Fruit fly (Drosophila melanogaster) whole organism, embryonic: ENCODE measurements around the gene Pep.

ENCODE experiments used
- Adf1 ChIP-seq: fragments of 200-800 bp; sonication (Bioruptor generic); IDR thresholded peaks from 2 replicates; pipeline ENCODE4 v1.3.6; 2022; ENCODE audit warnings: missing biosample characterization, missing genetic modification characterization
- CG10431 ChIP-seq: fragments of 200-800 bp; sonication (Bioruptor generic); optimal IDR thresholded peaks from 3 replicates; lab custom pipeline; 2018; ENCODE audit warnings: missing biosample characterization, mild to moderate bottlenecking, missing genetic modification characterization
- CG10654 ChIP-seq: fragments of 200-800 bp; sonication (Bioruptor generic); optimal IDR thresholded peaks from 2 replicates; lab custom pipeline; 2016; ENCODE audit warnings: missing biosample characterization, missing genetic modification characterization
- CG10979 ChIP-seq: fragments of 200-800 bp; sonication (Bioruptor generic); optimal IDR thresholded peaks from 2 replicates; lab custom pipeline; 2018; ENCODE audit warnings: missing biosample characterization, mild to moderate bottlenecking, missing genetic modification characterization, moderate library complexity
- CG11093 ChIP-seq: fragments of 200-800 bp; sonication (Bioruptor generic); IDR thresholded peaks from 3 replicates; pipeline ENCODE4 v1.3.6; 2022; ENCODE audit warnings: missing biosample characterization, missing genetic modification characterization
- CG11504 ChIP-seq: fragments of 200-800 bp; sonication (Bioruptor generic); optimal IDR thresholded peaks from 3 replicates; lab custom pipeline; 2019; ENCODE audit warnings: missing biosample characterization, mild to moderate bottlenecking, missing genetic modification characterization, moderate library complexity
- CG15269 ChIP-seq: fragments of 200-800 bp; sonication (Bioruptor generic); optimal IDR thresholded peaks from 2 replicates; lab custom pipeline; 2018; ENCODE audit warnings: missing biosample characterization, mild to moderate bottlenecking, missing genetic modification characterization, moderate library complexity
- CG1529 ChIP-seq: fragments of 200-800 bp; sonication (Bioruptor generic); optimal IDR thresholded peaks from 3 replicates; lab custom pipeline; 2018; ENCODE audit warnings: missing biosample characterization, missing genetic modification characterization
- CG17385 ChIP-seq: fragments of 200-800 bp; sonication (Bioruptor generic); optimal IDR thresholded peaks from 3 replicates; lab custom pipeline; 2018; ENCODE audit warnings: missing biosample characterization, mild to moderate bottlenecking, missing genetic modification characterization
- CG18619 ChIP-seq: fragments of 200-800 bp; sonication (Bioruptor generic); optimal IDR thresholded peaks from 3 replicates; lab custom pipeline; 2017; ENCODE audit warnings: missing biosample characterization, mild to moderate bottlenecking, missing genetic modification characterization
- CG42726 ChIP-seq: fragments of 200-800 bp; sonication (Bioruptor generic); IDR thresholded peaks from 2 replicates; pipeline ENCODE4 v1.3.6; 2022; ENCODE audit warnings: missing biosample characterization, missing genetic modification characterization; ENCODE audit not compliant: partially characterized antibody
- CG5953 ChIP-seq: fragments of 200-800 bp; sonication (Bioruptor generic); IDR thresholded peaks from 2 replicates; pipeline ENCODE4 v1.3.6; 2022; ENCODE audit warnings: missing biosample characterization, missing genetic modification characterization
- CG6175 ChIP-seq: fragments of 200-800 bp; sonication (Bioruptor generic); IDR thresholded peaks from 3 replicates; pipeline ENCODE4 v1.3.6; 2022; ENCODE audit warnings: missing biosample characterization, missing genetic modification characterization
- CG7372 ChIP-seq: fragments of 200-800 bp; sonication (Bioruptor generic); IDR thresholded peaks from 2 replicates; pipeline ENCODE4 v1.3.6; 2022; ENCODE audit warnings: missing biosample characterization, missing genetic modification characterization
- CG8944 ChIP-seq: fragments of 200-800 bp; sonication (Bioruptor generic); optimal IDR thresholded peaks from 3 replicates; lab custom pipeline; 2016; ENCODE audit warnings: missing biosample characterization, missing genetic modification characterization
- CG9727 ChIP-seq: fragments of 200-800 bp; sonication (Bioruptor generic); optimal IDR thresholded peaks from 3 replicates; lab custom pipeline; 2017; ENCODE audit warnings: missing biosample characterization, mild to moderate bottlenecking, missing genetic modification characterization
- CHES-1-like ChIP-seq: fragments of 200-800 bp; sonication (Bioruptor generic); optimal IDR thresholded peaks from 2 replicates; lab custom pipeline; 2016; ENCODE audit warnings: missing biosample characterization, missing genetic modification characterization
- Doc2 ChIP-seq: fragments of 200-800 bp; sonication (Bioruptor generic); IDR thresholded peaks from 2 replicates; pipeline ENCODE4 v1.3.6; 2022; ENCODE audit warnings: missing biosample characterization, missing genetic modification characterization
- E2f2 ChIP-seq: fragments of 200-800 bp; sonication (Bioruptor generic); IDR thresholded peaks from 2 replicates; pipeline ENCODE4 v1.3.6; 2022; ENCODE audit warnings: missing biosample characterization, missing genetic modification characterization
- ERR ChIP-seq: fragments of 200-800 bp; sonication (Bioruptor generic); optimal IDR thresholded peaks from 2 replicates; lab custom pipeline; 2016; ENCODE audit warnings: missing biosample characterization, missing genetic modification characterization
- Gsc ChIP-seq: fragments of 200-800 bp; sonication (Bioruptor generic); IDR thresholded peaks from 2 replicates; pipeline ENCODE4 v1.3.6; 2022; ENCODE audit warnings: missing biosample characterization, missing genetic modification characterization
- HmgZ ChIP-seq: fragments of 200-800 bp; sonication (Bioruptor generic); optimal IDR thresholded peaks from 2 replicates; lab custom pipeline; 2018; ENCODE audit warnings: missing biosample characterization, mild to moderate bottlenecking, missing genetic modification characterization
- Hmr ChIP-seq: fragments of 200-800 bp; sonication (Bioruptor generic); optimal IDR thresholded peaks from 3 replicates; lab custom pipeline; 2017; ENCODE audit warnings: mild to moderate bottlenecking, missing biosample characterization, missing genetic modification reagents, missing genetic modification characterization
- Kr ChIP-seq: fragments of 200-800 bp; sonication (Bioruptor generic); optimal IDR thresholded peaks from 2 replicates; lab custom pipeline; 2017; ENCODE audit warnings: missing biosample characterization, mild to moderate bottlenecking, missing genetic modification characterization
- MTF-1 ChIP-seq: fragments of 200-800 bp; sonication (Bioruptor generic); optimal IDR thresholded peaks from 2 replicates; lab custom pipeline; 2018; ENCODE audit warnings: missing biosample characterization, mild to moderate bottlenecking, missing genetic modification characterization, borderline replicate concordance
- Meics ChIP-seq: fragments of 200-800 bp; sonication (Bioruptor generic); optimal IDR thresholded peaks from 2 replicates; lab custom pipeline; 2017; ENCODE audit warnings: missing biosample characterization, mild to moderate bottlenecking, missing genetic modification characterization
- Opbp ChIP-seq: fragments of 200-800 bp; sonication (Bioruptor generic); IDR thresholded peaks from 3 replicates; pipeline ENCODE4 v1.3.6; 2022; ENCODE audit warnings: missing biosample characterization, missing genetic modification characterization; ENCODE audit not compliant: partially characterized antibody
- Ravus ChIP-seq: fragments of 200-800 bp; sonication (Bioruptor generic); IDR thresholded peaks from 2 replicates; pipeline ENCODE4 v1.3.6; 2022; ENCODE audit warnings: missing biosample characterization, missing genetic modification characterization
- Trl ChIP-seq, 3 experiments: fragments of >200 bp in 2 of 3; fragments of 200-800 bp in 1 of 3; sonication (Bioruptor generic) in 1 of 3; optimal IDR thresholded peaks; 2 replicates in 1 of 3; 3 replicates in 2 of 3; lab custom pipeline; 2016 to 2017; ENCODE audit warnings: missing biosample characterization in 1 of 3, missing genetic modification characterization in 1 of 3
- bab2 ChIP-seq: fragments of 200-800 bp; sonication (Bioruptor generic); optimal IDR thresholded peaks from 2 replicates; lab custom pipeline; 2016; ENCODE audit warnings: missing biosample characterization, missing genetic modification characterization
- cg ChIP-seq: fragments of 200-800 bp; sonication (Bioruptor generic); optimal IDR thresholded peaks from 3 replicates; lab custom pipeline; 2019; ENCODE audit warnings: missing biosample characterization, mild to moderate bottlenecking, missing genetic modification characterization, moderate library complexity
- dati ChIP-seq: fragments of 200-800 bp; sonication (Bioruptor generic); IDR thresholded peaks from 2 replicates; pipeline ENCODE4 v1.3.6; 2022; ENCODE audit warnings: missing biosample characterization, missing genetic modification characterization
- dimm ChIP-seq: fragments of 200-800 bp; sonication (Bioruptor generic); IDR thresholded peaks from 2 replicates; pipeline ENCODE4 v1.3.6; 2022; ENCODE audit warnings: missing biosample characterization, missing genetic modification characterization
- dm ChIP-seq: fragments of 200-800 bp; sonication (Bioruptor generic); optimal IDR thresholded peaks from 3 replicates; lab custom pipeline; 2016; ENCODE audit warnings: missing biosample characterization, missing genetic modification characterization
- gfzf ChIP-seq: fragments of 200-800 bp; sonication (Bioruptor generic); optimal IDR thresholded peaks from 2 replicates; lab custom pipeline; 2016; ENCODE audit warnings: missing biosample characterization, mild to moderate bottlenecking, missing genetic modification characterization, moderate library complexity
- grn ChIP-seq: fragments of 200-800 bp; sonication (Bioruptor generic); optimal IDR thresholded peaks from 3 replicates; lab custom pipeline; 2017; ENCODE audit warnings: missing biosample characterization, missing genetic modification characterization
- her ChIP-seq: fragments of 200-800 bp; sonication (Bioruptor generic); optimal IDR thresholded peaks from 2 replicates; lab custom pipeline; 2016; ENCODE audit warnings: missing biosample characterization, missing genetic modification characterization
- inv ChIP-seq: fragments of 200-800 bp; sonication (Bioruptor generic); IDR thresholded peaks from 2 replicates; pipeline ENCODE4 v1.3.6; 2022; ENCODE audit warnings: missing biosample characterization, missing genetic modification characterization; ENCODE audit not compliant: partially characterized antibody
- kay ChIP-seq: fragments of 200-800 bp; sonication (Bioruptor generic); optimal IDR thresholded peaks from 2 replicates; lab custom pipeline; 2016; ENCODE audit warnings: missing biosample characterization, missing genetic modification characterization
- onecut ChIP-seq: fragments of 200-800 bp; sonication (Bioruptor generic); IDR thresholded peaks from 2 replicates; pipeline ENCODE4 v1.3.6; 2022; ENCODE audit warnings: missing biosample characterization, missing genetic modification characterization
- org-1 ChIP-seq: fragments of 200-800 bp; sonication (Bioruptor generic); optimal IDR thresholded peaks from 2 replicates; lab custom pipeline; 2017; ENCODE audit warnings: missing biosample characterization, missing genetic modification characterization
- otp ChIP-seq: fragments of 200-800 bp; sonication (Bioruptor generic); IDR thresholded peaks from 3 replicates; pipeline ENCODE4, ENCODE4 v1.3.6; 2022; ENCODE audit warnings: missing biosample characterization, missing genetic modification characterization
- psq ChIP-seq: fragments of 200-800 bp; sonication (Bioruptor generic); optimal IDR thresholded peaks from 2 replicates; lab custom pipeline; 2017; ENCODE audit warnings: missing biosample characterization, missing genetic modification characterization
- pzg ChIP-seq: fragments of 200-800 bp; sonication (Bioruptor generic); optimal IDR thresholded peaks from 3 replicates; lab custom pipeline; 2018; ENCODE audit warnings: missing biosample characterization, mild to moderate bottlenecking, missing genetic modification characterization, moderate library complexity
- sc ChIP-seq, 3 experiments: fragments of >200 bp in 2 of 3; fragments of 200-800 bp in 1 of 3; sonication (Bioruptor generic) in 1 of 3; optimal IDR thresholded peaks; 2 replicates in 2 of 3; 3 replicates in 1 of 3; lab custom pipeline; 2017; ENCODE audit warnings: mild to moderate bottlenecking in 1 of 3, missing biosample characterization in 1 of 3, missing genetic modification characterization in 1 of 3, missing genetic modification reagents in 1 of 3
- sens-2 ChIP-seq: fragments of 200-800 bp; sonication (Bioruptor generic); IDR thresholded peaks from 2 replicates; pipeline ENCODE4 v1.3.6; 2022; ENCODE audit warnings: missing biosample characterization, missing genetic modification characterization
- stwl ChIP-seq: fragments of 200-800 bp; sonication (Bioruptor generic); optimal IDR thresholded peaks from 3 replicates; lab custom pipeline; 2018; ENCODE audit warnings: missing biosample characterization, mild to moderate bottlenecking, missing genetic modification characterization, moderate library complexity
- twi ChIP-seq: fragments of 200-800 bp; optimal IDR thresholded peaks from 2 replicates; lab custom pipeline; 2019; ENCODE audit warnings: missing biosample characterization, mild to moderate bottlenecking, missing genetic modification characterization, moderate library complexity
- usp ChIP-seq: fragments of >200 bp; optimal IDR thresholded peaks from 2 replicates; lab custom pipeline; 2017; ENCODE audit warnings: missing biosample characterization, missing genetic modification characterization

The Pep gene

DNA sequence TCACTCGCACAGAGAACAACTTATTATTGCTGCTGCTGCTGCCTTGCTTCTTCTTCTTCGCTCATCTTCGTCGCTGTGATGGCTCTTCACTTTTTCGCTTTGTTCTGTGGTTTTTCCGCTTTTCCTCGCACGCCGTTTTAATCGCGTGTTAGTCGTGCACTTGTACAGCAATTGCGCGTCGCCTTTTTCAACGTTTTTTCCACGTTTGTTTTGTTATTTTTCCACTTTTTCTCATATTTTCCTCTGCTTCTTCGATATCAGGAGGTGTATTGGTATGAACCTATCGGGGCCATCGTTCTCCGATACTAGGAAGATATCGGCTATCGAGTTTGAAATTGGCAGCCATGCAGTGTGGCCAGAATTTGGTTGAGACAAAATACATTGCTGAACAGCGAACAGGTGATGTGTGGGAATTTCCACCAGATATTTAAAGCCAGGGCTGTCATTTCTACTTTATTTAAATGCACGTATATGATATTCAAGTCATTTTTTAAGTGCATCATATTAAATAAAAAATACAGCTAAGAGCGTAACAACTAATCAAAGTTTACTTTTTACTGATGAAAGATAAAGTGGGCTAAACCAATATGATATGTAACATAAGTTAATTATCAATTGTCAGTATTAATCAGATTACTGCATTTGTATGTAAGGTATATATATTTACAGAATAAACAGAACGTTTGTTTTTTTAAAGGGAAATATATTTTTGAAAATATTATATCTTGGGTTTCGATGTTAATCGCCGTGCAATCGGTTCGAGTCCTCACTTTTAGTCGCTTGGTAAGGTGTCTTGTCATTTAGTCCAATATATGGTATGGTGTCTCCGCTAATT lies 24.3 kb upstream of the Pep start, which contains the start of gene Crtc (continued):
- peak; percentile 99 for TF ChIP-seq CG17385 (GFP tag; lab: Kevin White, UChicago)
- no peak for TF ChIP-seq MTF-1 (GFP tag; lab: Kevin White, UChicago)
- TF ChIP-seq Kr (GFP tag; lab: Kevin White, UChicago): no peak
- TF ChIP-seq sc (optimal IDR thresholded peaks at IDR 0.05; lab: Kevin White, UChicago): no peak
- no peak for TF ChIP-seq sc (GFP tag; optimal IDR thresholded peaks at IDR 0.05; lab: Kevin White, UChicago)
- TF ChIP-seq CG11504 (tag; lab: Kevin White, UChicago): peak; percentile 35
- TF ChIP-seq Opbp: peak; percentile 80; the same call in 2 of the 3 replicates
- TF ChIP-seq Doc2 (GFP tag; lab: Robert Waterston, UW): no peak
- no peak for TF ChIP-seq org-1 (GFP tag; lab: Kevin White, UChicago)
- peak; percentile 67; the same call in 1 of the 2 replicates for TF ChIP-seq CG42726
- TF ChIP-seq dm: no peak
- no peak for TF ChIP-seq otp (GFP tag; lab: Robert Waterston, UW)
- TF ChIP-seq CG7372 (GFP tag; lab: Robert Waterston, UW): no peak
- no peak for TF ChIP-seq CG10979
- TF ChIP-seq Hmr (GFP tag; lab: Kevin White, UChicago): peak; percentile 36
- no peak for TF ChIP-seq CG11093 (GFP tag; lab: Robert Waterston, UW)
- TF ChIP-seq CG15269: no peak
- TF ChIP-seq Ravus (GFP tag; lab: Robert Waterston, UW): no peak
- TF ChIP-seq cg (GFP tag; lab: Kevin White, UChicago): peak; percentile 53
- no peak for TF ChIP-seq twi (tag; lab: Kevin White, UChicago)
- TF ChIP-seq CHES-1-like: peak; percentile 37
- TF ChIP-seq CG6175 (GFP tag; lab: Robert Waterston, UW): no peak
- TF ChIP-seq gfzf (GFP tag; lab: Kevin White, UChicago): peak; percentile 90
- TF ChIP-seq CG1529 (GFP tag; lab: Kevin White, UChicago): no peak
- peak; percentile 23 to 42 for TF ChIP-seq Trl (optimal IDR thresholded peaks at IDR 0.05; lab: Kevin White, UChicago)
- no peak for TF ChIP-seq Trl (GFP tag; optimal IDR thresholded peaks at IDR 0.05; lab: Kevin White, UChicago)
- no peak for TF ChIP-seq Gsc
- 0 out of 2 replicates have a peak, but pooled peaks have one; percentile 5 for TF ChIP-seq onecut
- TF ChIP-seq CG8944: no peak
- no peak for TF ChIP-seq CG5953 (GFP tag; lab: Robert Waterston, UW)
- TF ChIP-seq inv (GFP tag; lab: Robert Waterston, UW): peak; percentile 52
- peak; percentile 5 for TF ChIP-seq HmgZ (tag; lab: Kevin White, UChicago)
- TF ChIP-seq dati (GFP tag; lab: Robert Waterston, UW): no peak
- no peak for TF ChIP-seq bab2
- no peak for TF ChIP-seq Meics
- peak; percentile 85 for TF ChIP-seq pzg (GFP tag; lab: Kevin White, UChicago)
- no peak for TF ChIP-seq psq (GFP tag; lab: Kevin White, UChicago)
- peak; percentile 3 for TF ChIP-seq CG18619 (GFP tag; lab: Kevin White, UChicago)
- TF ChIP-seq E2f2 (GFP tag; lab: Robert Waterston, UW): peak; percentile 85
- no peak for TF ChIP-seq ERR (GFP tag; lab: Kevin White, UChicago)
- TF ChIP-seq CG10431: peak; percentile 26
- no peak for TF ChIP-seq usp
- no peak for TF ChIP-seq dimm (GFP tag; lab: Robert Waterston, UW)
- TF ChIP-seq Adf1: no peak
- no peak for TF ChIP-seq grn (GFP tag; lab: Kevin White, UChicago)
- no peak for TF ChIP-seq kay (GFP tag; lab: Kevin White, UChicago)
- peak; percentile 0 for TF ChIP-seq her (GFP tag; lab: Kevin White, UChicago)
- no peak for TF ChIP-seq CG10654 (GFP tag; lab: Kevin White, UChicago)
- TF ChIP-seq sens-2 (GFP tag; lab: Robert Waterston, UW): no peak
- peak; percentile 82 for TF ChIP-seq stwl (tag; lab: Kevin White, UChicago)
- peak; percentile 0 for TF ChIP-seq CG9727
